Worm (Caenorhabditis elegans): ENCODE results near the gene glb-20.

- no peak for TF ChIP-seq med-1 (GFP tag; optimal IDR thresholded peaks at IDR 0.05; ENCODE audit: insufficient read depth)
- TF ChIP-seq ztf-29 (GFP tag; IDR thresholded peaks at IDR 0.05), result no peak
- TF ChIP-seq cog-1 (tag; optimal IDR thresholded peaks at IDR 0.05), result no peak
Measured at ce11 chrX:13505201-13505600, 50.8 kb downstream of the glb-20 start.

All from whole organism, midembryonic.